Fruit fly (Drosophila melanogaster) whole organism, embryonic: ENCODE results near the gene Trm7-32.
A peak's percentile ranks its signal among the peaks of the same experiment; 100 is the strongest.

Experiments
- Adf1 ChIP-seq: fragments of 200-800 bp; sonication (Bioruptor generic); IDR thresholded peaks from 2 replicates; pipeline ENCODE4 v1.3.6; 2022; ENCODE audit warnings: missing biosample characterization, missing genetic modification characterization
- Asciz ChIP-seq: fragments of 200-800 bp; sonication (Bioruptor generic); optimal IDR thresholded peaks from 2 replicates; lab custom pipeline; 2017; ENCODE audit warnings: missing biosample characterization, mild to moderate bottlenecking, missing genetic modification characterization, missing genetic modification reagents
- CG10543 ChIP-seq: fragments of 200-800 bp; sonication (Bioruptor generic); optimal IDR thresholded peaks from 3 replicates; lab custom pipeline; 2017; ENCODE audit warnings: missing biosample characterization, mild to moderate bottlenecking, missing genetic modification characterization, moderate library complexity
- CG1603 ChIP-seq: fragments of 200-800 bp; sonication (Bioruptor generic); optimal IDR thresholded peaks from 2 replicates; lab custom pipeline; 2019; ENCODE audit warnings: missing biosample characterization, mild to moderate bottlenecking, missing genetic modification characterization, moderate library complexity
- CG16815 ChIP-seq: fragments of 200-800 bp; sonication (Bioruptor generic); optimal IDR thresholded peaks from 3 replicates; lab custom pipeline; 2017; ENCODE audit warnings: missing biosample characterization, mild to moderate bottlenecking, missing genetic modification characterization
- CG1832 ChIP-seq: fragments of 200-800 bp; sonication (Bioruptor generic); optimal IDR thresholded peaks from 2 replicates; lab custom pipeline; 2017; ENCODE audit warnings: missing biosample characterization, mild to moderate bottlenecking, missing genetic modification characterization, inconsistent platforms
- CG2678 ChIP-seq: fragments of 200-800 bp; sonication (Bioruptor generic); optimal IDR thresholded peaks from 3 replicates; lab custom pipeline; 2019; ENCODE audit warnings: missing biosample characterization, mild to moderate bottlenecking, missing genetic modification characterization, moderate library complexity
- CG32767 ChIP-seq: fragments of 200-800 bp; sonication (Bioruptor generic); IDR thresholded peaks from 2 replicates; pipeline ENCODE4 v1.3.6; 2022; ENCODE audit warnings: missing biosample characterization, missing genetic modification characterization
- CG3281 ChIP-seq: fragments of 200-800 bp; sonication (Bioruptor generic); optimal IDR thresholded peaks from 3 replicates; lab custom pipeline; 2017; ENCODE audit warnings: missing biosample characterization, mild to moderate bottlenecking, missing genetic modification characterization
- CG34224 ChIP-seq: fragments of 200-800 bp; sonication (Bioruptor generic); IDR thresholded peaks from 3 replicates; pipeline ENCODE4 v1.3.6; 2022; ENCODE audit warnings: missing biosample characterization, missing genetic modification characterization; ENCODE audit not compliant: partially characterized antibody
- CG42726 ChIP-seq: fragments of 200-800 bp; sonication (Bioruptor generic); IDR thresholded peaks from 2 replicates; pipeline ENCODE4 v1.3.6; 2022; ENCODE audit warnings: missing biosample characterization, missing genetic modification characterization; ENCODE audit not compliant: partially characterized antibody
- CG43689 ChIP-seq: fragments of 200-800 bp; sonication (Bioruptor generic); IDR thresholded peaks from 2 replicates; pipeline ENCODE4 v1.3.6; 2022; ENCODE audit warnings: missing biosample characterization, missing genetic modification characterization
- CG4617 ChIP-seq: fragments of 200-800 bp; sonication (Bioruptor generic); optimal IDR thresholded peaks from 3 replicates; lab custom pipeline; 2016; ENCODE audit warnings: missing biosample characterization, missing genetic modification characterization, borderline replicate concordance
- CG6813 ChIP-seq: fragments of 200-800 bp; sonication (Bioruptor generic); optimal IDR thresholded peaks from 2 replicates; lab custom pipeline; 2017; ENCODE audit warnings: missing biosample characterization, missing genetic modification characterization, mild to moderate bottlenecking, moderate library complexity, missing genetic modification reagents
- CG7372 ChIP-seq: fragments of 200-800 bp; sonication (Bioruptor generic); IDR thresholded peaks from 2 replicates; pipeline ENCODE4 v1.3.6; 2022; ENCODE audit warnings: missing biosample characterization, missing genetic modification characterization
- CG8089 ChIP-seq: fragments of 200-800 bp; sonication (Bioruptor generic); optimal IDR thresholded peaks from 3 replicates; lab custom pipeline; 2016; ENCODE audit warnings: missing biosample characterization, missing genetic modification characterization
- CG9609 ChIP-seq: fragments of 200-800 bp; sonication (Bioruptor generic); optimal IDR thresholded peaks from 3 replicates; lab custom pipeline; 2016; ENCODE audit warnings: missing biosample characterization, missing genetic modification characterization
- CG9797 ChIP-seq: fragments of 200-800 bp; sonication (Bioruptor generic); optimal IDR thresholded peaks from 3 replicates; lab custom pipeline; 2018; ENCODE audit warnings: missing biosample characterization, mild to moderate bottlenecking, missing genetic modification characterization
- CrebB ChIP-seq: fragments of 200-800 bp; sonication (Bioruptor generic); optimal IDR thresholded peaks from 3 replicates; lab custom pipeline; 2018; ENCODE audit warnings: missing biosample characterization, mild to moderate bottlenecking, missing genetic modification characterization
- GATAe ChIP-seq: fragments of 200-800 bp; sonication (Bioruptor generic); conservative IDR thresholded peaks from 2 replicates; pipeline ENCODE4 v1.3.6; 2022; ENCODE audit warnings: missing biosample characterization, missing genetic modification characterization
- Hand ChIP-seq: fragments of 200-800 bp; sonication (Bioruptor generic); optimal IDR thresholded peaks from 2 replicates; lab custom pipeline; 2017; ENCODE audit warnings: mild to moderate bottlenecking, missing biosample characterization, missing genetic modification reagents, missing genetic modification characterization
- Hey ChIP-seq: fragments of 200-800 bp; sonication (Bioruptor generic); optimal IDR thresholded peaks from 3 replicates; lab custom pipeline; 2018; ENCODE audit warnings: missing biosample characterization, mild to moderate bottlenecking, missing genetic modification characterization
- Hr39 ChIP-seq: fragments of >200 bp; optimal IDR thresholded peaks from 2 replicates; lab custom pipeline; 2017
- Nf-YB ChIP-seq: fragments of 200-800 bp; sonication (Bioruptor generic); optimal IDR thresholded peaks from 3 replicates; lab custom pipeline; 2019; ENCODE audit warnings: missing biosample characterization, mild to moderate bottlenecking, missing genetic modification characterization, moderate library complexity
- Opbp ChIP-seq: fragments of 200-800 bp; sonication (Bioruptor generic); IDR thresholded peaks from 3 replicates; pipeline ENCODE4 v1.3.6; 2022; ENCODE audit warnings: missing biosample characterization, missing genetic modification characterization; ENCODE audit not compliant: partially characterized antibody
- Optix ChIP-seq: fragments of 200-800 bp; sonication (Bioruptor generic); IDR thresholded peaks from 3 replicates; pipeline ENCODE4 v1.3.6; 2022; ENCODE audit warnings: missing biosample characterization, missing genetic modification characterization
- Side ChIP-seq: fragments of 200-800 bp; sonication (Bioruptor generic); optimal IDR thresholded peaks from 2 replicates; lab custom pipeline; 2016; ENCODE audit warnings: missing biosample characterization, missing genetic modification characterization
- Six4 ChIP-seq: fragments of 200-800 bp; sonication (Bioruptor generic); optimal IDR thresholded peaks from 2 replicates; lab custom pipeline; 2016; ENCODE audit warnings: missing biosample characterization, missing genetic modification characterization
- TFAM ChIP-seq: fragments of 200-800 bp; sonication (Bioruptor generic); optimal IDR thresholded peaks from 2 replicates; lab custom pipeline; 2017; ENCODE audit warnings: missing biosample characterization, missing genetic modification characterization, inconsistent platforms
- Tbp ChIP-seq: fragments of >200 bp; optimal IDR thresholded peaks from 2 replicates; lab custom pipeline; 2018; ENCODE audit warnings: missing biosample characterization, missing genetic modification characterization
- Trl ChIP-seq, 3 experiments: fragments of >200 bp in 2 of 3; fragments of 200-800 bp in 1 of 3; sonication (Bioruptor generic) in 1 of 3; optimal IDR thresholded peaks; 2 replicates in 1 of 3; 3 replicates in 2 of 3; lab custom pipeline; 2016 to 2017; ENCODE audit warnings: missing biosample characterization in 1 of 3, missing genetic modification characterization in 1 of 3
- YL-1 ChIP-seq: fragments of 200-800 bp; sonication (Bioruptor generic); optimal IDR thresholded peaks from 3 replicates; lab custom pipeline; 2017; ENCODE audit warnings: missing biosample characterization, mild to moderate bottlenecking, missing genetic modification characterization
- amos ChIP-seq: fragments of 200-800 bp; sonication (Bioruptor generic); IDR thresholded peaks from 2 replicates; pipeline ENCODE4 v1.3.6; 2022; ENCODE audit warnings: missing biosample characterization, missing genetic modification characterization; ENCODE audit not compliant: partially characterized antibody
- ara ChIP-seq: fragments of 200-800 bp; sonication (Bioruptor generic); IDR thresholded peaks from 2 replicates; pipeline ENCODE4 v1.3.6; 2022; ENCODE audit warnings: missing biosample characterization, missing genetic modification characterization
- ash1 ChIP-seq: fragments of 200-800 bp; sonication (Bioruptor generic); optimal IDR thresholded peaks from 2 replicates; lab custom pipeline; 2018; ENCODE audit warnings: missing biosample characterization, mild to moderate bottlenecking, missing genetic modification characterization
- az2 ChIP-seq: fragments of 200-800 bp; sonication (Bioruptor generic); optimal IDR thresholded peaks from 3 replicates; lab custom pipeline; 2016; ENCODE audit warnings: missing biosample characterization, missing genetic modification characterization
- da ChIP-seq: fragments of 200-800 bp; sonication (Bioruptor generic); optimal IDR thresholded peaks from 2 replicates; lab custom pipeline; 2016; ENCODE audit warnings: missing biosample characterization, missing genetic modification characterization
- dati ChIP-seq: fragments of 200-800 bp; sonication (Bioruptor generic); IDR thresholded peaks from 2 replicates; pipeline ENCODE4 v1.3.6; 2022; ENCODE audit warnings: missing biosample characterization, missing genetic modification characterization
- dpn ChIP-seq, 2 experiments: fragments of 200-800 bp; sonication (Bioruptor generic); optimal IDR thresholded peaks; 3 replicates each; lab custom pipeline; 2016; ENCODE audit warnings: missing biosample characterization in 2 of 2, missing genetic modification characterization in 2 of 2
- emc ChIP-seq: fragments of 200-800 bp; sonication (Bioruptor generic); optimal IDR thresholded peaks from 2 replicates; lab custom pipeline; 2016; ENCODE audit warnings: missing biosample characterization, missing genetic modification characterization
- eyg ChIP-seq: fragments of 200-800 bp; sonication (Bioruptor generic); optimal IDR thresholded peaks from 3 replicates; lab custom pipeline; 2016; ENCODE audit warnings: missing biosample characterization, missing genetic modification characterization
- h ChIP-seq: fragments of >200 bp; optimal IDR thresholded peaks from 2 replicates; lab custom pipeline; 2017
- ind ChIP-seq: fragments of 200-800 bp; sonication (Bioruptor generic); optimal IDR thresholded peaks from 3 replicates; lab custom pipeline; 2016; ENCODE audit warnings: missing biosample characterization, missing genetic modification characterization
- jigr1 ChIP-seq: fragments of 200-800 bp; sonication (Bioruptor generic); IDR thresholded peaks from 3 replicates; pipeline ENCODE4 v1.3.6; 2022; ENCODE audit warnings: missing biosample characterization, missing genetic modification characterization
- run ChIP-seq: fragments of 200-800 bp; sonication (Bioruptor generic); optimal IDR thresholded peaks from 3 replicates; lab custom pipeline; 2018; ENCODE audit warnings: missing biosample characterization, mild to moderate bottlenecking, missing genetic modification characterization
- sens ChIP-seq: fragments of 200-800 bp; sonication (Bioruptor generic); peaks from one replicate; lab custom pipeline; 2016; ENCODE audit warnings: missing biosample characterization, missing genetic modification characterization
- so ChIP-seq: fragments of 200-800 bp; sonication (Bioruptor generic); IDR thresholded peaks from 3 replicates; pipeline ENCODE4 v1.3.6; 2022; ENCODE audit warnings: missing biosample characterization, missing genetic modification characterization
- sug ChIP-seq: fragments of 200-800 bp; optimal IDR thresholded peaks from 2 replicates; lab custom pipeline; 2019; ENCODE audit warnings: missing biosample characterization, mild to moderate bottlenecking, missing genetic modification characterization, moderate library complexity
- wek ChIP-seq: fragments of 200-800 bp; sonication (Bioruptor generic); optimal IDR thresholded peaks from 3 replicates; lab custom pipeline; 2018; ENCODE audit warnings: missing biosample characterization, mild to moderate bottlenecking, missing genetic modification characterization, moderate library complexity
- zen ChIP-seq: fragments of 200-800 bp; sonication (Bioruptor generic); optimal IDR thresholded peaks from 3 replicates; lab custom pipeline; 2018; ENCODE audit warnings: missing biosample characterization, mild to moderate bottlenecking, missing genetic modification characterization, moderate library complexity

The Trm7-32 gene

dm6 chr3R:17080666-17081358, 40.3 kb downstream of the Trm7-32 start (continued):
- TF ChIP-seq TFAM: peak; percentile 78
- peak; percentile 96 for TF ChIP-seq az2 (GFP tag; lab: Kevin White, UChicago)
- TF ChIP-seq CrebB: peak; percentile 91
- no peak for TF ChIP-seq Tbp
- no peak for TF ChIP-seq h (lab: Kevin White, UChicago)
- peak; percentile 97 for TF ChIP-seq CG2678
- TF ChIP-seq jigr1 (GFP tag; lab: Robert Waterston, UW): peak; percentile 86; the same call in 2 of the 3 replicates
- peak; percentile 95 for TF ChIP-seq CG3281
- peak; percentile 96 for TF ChIP-seq so (GFP tag; lab: Robert Waterston, UW)
- TF ChIP-seq CG1603 (tag; lab: Kevin White, UChicago): peak; percentile 87
- TF ChIP-seq YL-1 (GFP tag; lab: Kevin White, UChicago): peak; percentile 85
- TF ChIP-seq sug (tag; lab: Kevin White, UChicago): peak; percentile 86
- TF ChIP-seq GATAe (GFP tag; lab: Robert Waterston, UW): peak; percentile 47
- TF ChIP-seq dati: peak; percentile 73
- peak; percentile 86 for TF ChIP-seq Nf-YB (GFP tag; lab: Kevin White, UChicago)
- peak; percentile 93 for TF ChIP-seq Hand (GFP tag; lab: Kevin White, UChicago)
- no peak; the same call in 2 of the 3 replicates for TF ChIP-seq CG34224 (GFP tag; lab: Robert Waterston, UW)
- TF ChIP-seq CG8089 (GFP tag; lab: Kevin White, UChicago): peak; percentile 83
- TF ChIP-seq ind (GFP tag; lab: Kevin White, UChicago): peak; percentile 92
- peak; percentile 74 for TF ChIP-seq CG4617 (GFP tag; lab: Kevin White, UChicago)
- peak; percentile 85 for TF ChIP-seq Optix (GFP tag; lab: Robert Waterston, UW)
- TF ChIP-seq CG10543 (GFP tag; lab: Kevin White, UChicago): peak; percentile 87
- no peak for TF ChIP-seq Opbp
- no peak for TF ChIP-seq Trl (optimal IDR thresholded peaks at IDR 0.05; lab: Kevin White, UChicago)
- TF ChIP-seq Trl (GFP tag; optimal IDR thresholded peaks at IDR 0.05; lab: Kevin White, UChicago): peak; percentile 91
- peak; percentile 82 for TF ChIP-seq zen (tag; lab: Kevin White, UChicago)
- peak; percentile 85 for TF ChIP-seq CG43689
- no peak for TF ChIP-seq Hr39 (lab: Kevin White, UChicago)
- peak; percentile 53 for TF ChIP-seq emc (GFP tag; lab: Kevin White, UChicago)
- peak; percentile 55 for TF ChIP-seq ash1 (GFP tag; lab: Kevin White, UChicago)
- peak; percentile 94 for TF ChIP-seq Six4
- peak; percentile 94 for TF ChIP-seq CG6813 (GFP tag; lab: Kevin White, UChicago)
- no peak for TF ChIP-seq amos
- peak; percentile 81 for TF ChIP-seq eyg (GFP tag; lab: Kevin White, UChicago)
- no peak for TF ChIP-seq Hey (tag; lab: Kevin White, UChicago)
- no peak for TF ChIP-seq CG42726 (GFP tag; lab: Robert Waterston, UW)
- TF ChIP-seq CG1832 (GFP tag; lab: Kevin White, UChicago): no peak
- TF ChIP-seq CG16815: peak; percentile 90
- peak; percentile 82 for TF ChIP-seq Side (GFP tag; lab: Kevin White, UChicago)
- TF ChIP-seq CG9609 (GFP tag; lab: Kevin White, UChicago): peak; percentile 87
- TF ChIP-seq CG32767 (GFP tag; lab: Robert Waterston, UW): peak; percentile 96
- TF ChIP-seq CG7372: peak; percentile 88
- TF ChIP-seq ara (GFP tag; lab: Robert Waterston, UW): peak; percentile 88
- TF ChIP-seq dpn (GFP tag; optimal IDR thresholded peaks at IDR 0.05; lab: Kevin White, UChicago): peak; percentile 90 to 94
- peak; percentile 95 for TF ChIP-seq run (tag; lab: Kevin White, UChicago)
- TF ChIP-seq Asciz: peak; percentile 97
- TF ChIP-seq da (GFP tag; lab: Kevin White, UChicago): peak; percentile 81
- TF ChIP-seq Adf1 (GFP tag; lab: Robert Waterston, UW): peak; percentile 60
- TF ChIP-seq CG9797 (GFP tag; lab: Kevin White, UChicago): no peak
- TF ChIP-seq wek (GFP tag; lab: Kevin White, UChicago): peak; percentile 87
- peak; percentile 99 for TF ChIP-seq sens
